Worm (Caenorhabditis elegans) whole organism, midembryonic: ENCODE results near the gene Y34B4A.2.

Experiments used
- flt-1 ChIP-seq: fragments of 200-800 bp; sonication (Bioruptor generic); IDR thresholded peaks from 2 replicates; pipeline ENCODE4 v1.3.6; 2022; ENCODE audit warnings: missing genetic modification characterization, missing compliant biosample characterization
- klf-2 ChIP-seq: fragments of 200-800 bp; sonication (Bioruptor generic); conservative IDR thresholded peaks from 2 replicates; pipeline ENCODE4 v1.3.6; 2022; ENCODE audit warnings: missing genetic modification reagents, missing genetic modification characterization, missing compliant biosample characterization
- med-1 ChIP-seq: sonication (generic microtip); optimal IDR thresholded peaks from 2 replicates; lab custom pipeline; 2017; ENCODE audit warnings: missing genetic modification characterization, mild to moderate bottlenecking, missing compliant biosample characterization, antibody characterized with exemption, missing genetic modification reagents; ENCODE audit not compliant: insufficient read depth
- ztf-29 ChIP-seq: fragments of 200-800 bp; sonication (Bioruptor generic); IDR thresholded peaks from 2 replicates; pipeline ENCODE4 v1.3.6; 2022; ENCODE audit warnings: missing genetic modification reagents, missing genetic modification characterization, missing compliant biosample characterization

DNA sequence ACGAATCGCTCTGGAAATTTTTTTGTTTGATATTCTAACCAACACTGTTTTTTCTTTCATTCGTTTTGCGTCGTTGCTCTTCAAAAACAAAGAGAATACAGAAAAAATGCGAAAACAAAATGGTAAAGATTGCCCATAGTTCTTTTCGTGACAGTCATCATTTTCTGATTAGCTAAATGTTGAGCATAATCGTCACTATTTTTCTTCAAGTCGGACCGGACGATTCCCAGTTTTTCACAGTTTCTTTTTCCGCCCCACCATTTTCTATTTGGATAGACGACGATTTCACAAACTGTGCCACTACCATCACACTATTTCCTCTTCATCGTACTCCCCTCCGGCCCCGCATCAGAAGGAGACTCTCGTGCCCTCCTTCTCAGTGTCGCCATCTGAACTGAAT, 15.7 kb upstream of the Y34B4A.2 start:
- TF ChIP-seq ztf-29 (GFP tag; lab: Robert Waterston, UW) (no peak), med-1 (GFP tag; lab: Kevin White, UChicago) (no peak), flt-1 (GFP tag; lab: Robert Waterston, UW) (no peak), klf-2 (GFP tag; lab: Robert Waterston, UW) (no peak)
